Worm (Caenorhabditis elegans) whole organism, young adult: Measurements from ENCODE around the gene srw-71.

ENCODE experiments used
- Y53G8AR.9 ChIP-seq: fragments of 200-800 bp; sonication (Bioruptor generic); conservative IDR thresholded peaks from 2 replicates; pipeline ENCODE4 v1.3.6; 2022; ENCODE audit warnings: missing genetic modification reagents, missing genetic modification characterization, missing compliant biosample characterization
- Y79H2A.3 ChIP-seq: fragments of 200-800 bp; sonication (Bioruptor generic); conservative IDR thresholded peaks from 2 replicates; pipeline ENCODE4 v1.3.6; 2022; ENCODE audit warnings: missing genetic modification reagents, missing genetic modification characterization, missing compliant biosample characterization
- bed-1 ChIP-seq: fragments of 200-800 bp; sonication (Bioruptor generic); IDR thresholded peaks from 2 replicates; pipeline ENCODE4 v1.3.6; 2022; ENCODE audit warnings: missing genetic modification reagents, missing genetic modification characterization, missing compliant biosample characterization
- die-1 ChIP-seq: sonication (generic microtip); optimal IDR thresholded peaks from 2 replicates; lab custom pipeline; 2016; ENCODE audit warnings: missing genotype, mild to moderate bottlenecking, missing genetic modification characterization, missing compliant biosample characterization
- madf-6 ChIP-seq: fragments of 200-800 bp; sonication (Bioruptor generic); IDR thresholded peaks from 2 replicates; pipeline ENCODE4 v1.3.6; 2022; ENCODE audit warnings: missing genetic modification reagents, missing genetic modification characterization, missing compliant biosample characterization
- ztf-6 ChIP-seq: fragments of 200-800 bp; sonication (Bioruptor generic); IDR thresholded peaks from 2 replicates; pipeline ENCODE4 v1.3.6; 2022; ENCODE audit warnings: missing genetic modification reagents, missing genetic modification characterization, missing compliant biosample characterization

DNA sequence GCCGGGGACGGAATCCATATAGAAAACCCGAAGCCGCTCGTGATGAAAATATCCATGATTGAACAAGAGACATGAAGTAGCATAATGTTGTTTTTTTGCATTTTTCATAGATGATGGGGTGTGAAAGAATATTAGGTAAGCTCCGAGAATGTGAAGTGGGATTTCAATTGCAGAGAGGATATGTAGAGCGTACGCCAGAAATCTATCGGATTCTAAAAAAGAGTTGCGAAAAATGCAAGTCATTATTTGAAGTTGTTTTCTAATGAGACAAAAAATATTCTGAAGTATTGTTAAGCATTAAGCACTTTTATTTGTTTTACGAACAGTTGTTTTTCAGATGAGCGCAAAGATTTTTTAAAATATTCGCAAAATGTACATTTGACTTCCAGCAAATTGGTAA is 6.6 kb downstream of the srw-71 start, which contains the start of gene F18E3.10:
- TF ChIP-seq bed-1 (GFP tag; lab: Robert Waterston, UW) (no peak), ztf-6 (GFP tag; lab: Robert Waterston, UW) (no peak), die-1 (no peak), Y53G8AR.9 (GFP tag; lab: Robert Waterston, UW) (no peak), madf-6 (GFP tag; lab: Robert Waterston, UW) (no peak), Y79H2A.3 (GFP tag; lab: Robert Waterston, UW) (no peak)
